Fruit fly (Drosophila melanogaster): Measurements from ENCODE around the gene CG7231.
A peak's percentile ranks its signal among the peaks of the same experiment; 100 is the strongest.

DNA sequence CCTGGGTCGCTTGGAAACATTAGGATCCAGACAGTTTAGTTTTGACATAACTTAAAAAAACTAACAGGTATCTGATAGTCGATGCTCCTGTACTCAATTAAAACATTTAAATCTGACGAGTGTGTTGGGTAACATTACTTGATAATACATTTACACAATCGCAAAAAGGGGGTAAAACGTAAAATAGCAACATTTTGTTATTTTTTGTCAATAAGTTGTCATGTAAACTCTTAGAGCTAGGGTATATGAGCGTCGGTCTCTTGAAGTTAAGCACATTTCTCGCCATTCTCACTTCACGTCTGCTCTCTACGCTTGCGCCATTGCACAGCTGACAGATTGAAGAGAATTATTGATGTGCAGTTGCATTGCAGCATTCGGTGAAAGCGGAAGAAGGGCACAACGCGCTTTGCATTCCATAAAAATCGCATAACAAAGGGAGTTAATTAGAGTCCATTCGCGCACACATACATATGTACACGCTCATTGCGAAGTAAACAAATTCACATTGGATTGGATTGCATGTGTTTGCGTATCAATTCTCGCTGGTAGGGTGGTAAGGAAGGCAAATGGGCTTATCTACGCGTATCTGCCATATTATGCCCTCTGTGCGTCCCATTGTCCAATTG, 1.3 kb downstream of the CG7231 start:
- TF ChIP-seq CG1620 (GFP tag; optimal IDR thresholded peaks at IDR 0.05), result no peak
- peak; percentile 24 for TF ChIP-seq Crg-1 (GFP tag; optimal IDR thresholded peaks at IDR 0.05)
- no peak for TF ChIP-seq CG7101 (tag; optimal IDR thresholded peaks at IDR 0.05)
- peak; percentile 2 for TF ChIP-seq CG14711 (tag; optimal IDR thresholded peaks at IDR 0.05)
- no peak for TF ChIP-seq kay (GFP tag; ENCODE audit: borderline replicate concordance)
- TF ChIP-seq CG5204 (GFP tag; optimal IDR thresholded peaks at IDR 0.05), result no peak
- TF ChIP-seq toe (GFP tag; optimal IDR thresholded peaks at IDR 0.05), result no peak
- no peak for TF ChIP-seq Clk (GFP tag; optimal IDR thresholded peaks at IDR 0.05)
- TF ChIP-seq CG11617 (GFP tag; optimal IDR thresholded peaks at IDR 0.05), result peak; percentile 29
- TF ChIP-seq cic (GFP tag; optimal IDR thresholded peaks at IDR 0.05), result peak; percentile 62
- peak; percentile 1 for TF ChIP-seq Hr96 (GFP tag; optimal IDR thresholded peaks at IDR 0.05)

Data from whole organism, adult.